Worm (Caenorhabditis elegans) whole organism, L4 larva: Measurements from ENCODE around the gene srz-59.

ENCODE experiments used
- ZK546.5 ChIP-seq, 2 experiments: sonication (generic microtip); optimal IDR thresholded peaks; 2 replicates each; lab custom pipeline; 2017; ENCODE audit warnings: missing biosample characterization in 2 of 2, missing genetic modification characterization in 2 of 2
- aha-1 ChIP-seq: fragments of 150-350 bp; peaks from one replicate; lab custom pipeline; 2014; ENCODE audit warnings: missing biosample characterization, missing genetic modification characterization
- ceh-62 ChIP-seq: sonication (generic microtip); optimal IDR thresholded peaks from 2 replicates; lab custom pipeline; 2017; ENCODE audit warnings: missing biosample characterization, missing genetic modification characterization
- hlh-11 ChIP-seq: fragments of 200-800 bp; sonication (Bioruptor generic); optimal IDR thresholded peaks from 2 replicates; lab custom pipeline; 2018; ENCODE audit warnings: mild to moderate bottlenecking, missing genetic modification characterization, missing compliant biosample characterization
- jun-1 ChIP-seq: fragments of 150-350 bp; optimal IDR thresholded peaks from 2 replicates; lab custom pipeline; 2014; ENCODE audit warnings: missing biosample characterization, missing genetic modification reagents, missing genetic modification characterization
- lin-13 ChIP-seq: fragments of 150-350 bp; optimal IDR thresholded peaks from 2 replicates; lab custom pipeline; 2014; ENCODE audit warnings: missing biosample characterization, missing genetic modification reagents, missing genetic modification characterization
- lin-38 ChIP-seq: fragments of 200-800 bp; sonication (Bioruptor generic); IDR thresholded peaks from 2 replicates; pipeline ENCODE4 v1.3.6; 2022; ENCODE audit warnings: missing genetic modification reagents, missing genetic modification characterization, missing compliant biosample characterization
- unc-62 ChIP-seq, 3 experiments: fragments of 150-350 bp in 1 of 3; sonication (generic microtip); optimal IDR thresholded peaks in 2 of 3; peaks in 1 of 3; 1 replicate in 1 of 3; 2 replicates in 2 of 3; lab custom pipeline; 2014 to 2017; ENCODE audit warnings: missing biosample characterization in 3 of 3, missing genetic modification characterization in 3 of 3, missing genetic modification reagents in 3 of 3, missing genotype in 1 of 3
- zag-1 ChIP-seq: fragments of 150-350 bp; optimal IDR thresholded peaks from 2 replicates; lab custom pipeline; 2014; ENCODE audit warnings: missing biosample characterization, missing genetic modification characterization
- zip-2 ChIP-seq: fragments of 150-350 bp; optimal IDR thresholded peaks from 2 replicates; lab custom pipeline; 2014; ENCODE audit warnings: missing biosample characterization, missing genetic modification characterization

DNA sequence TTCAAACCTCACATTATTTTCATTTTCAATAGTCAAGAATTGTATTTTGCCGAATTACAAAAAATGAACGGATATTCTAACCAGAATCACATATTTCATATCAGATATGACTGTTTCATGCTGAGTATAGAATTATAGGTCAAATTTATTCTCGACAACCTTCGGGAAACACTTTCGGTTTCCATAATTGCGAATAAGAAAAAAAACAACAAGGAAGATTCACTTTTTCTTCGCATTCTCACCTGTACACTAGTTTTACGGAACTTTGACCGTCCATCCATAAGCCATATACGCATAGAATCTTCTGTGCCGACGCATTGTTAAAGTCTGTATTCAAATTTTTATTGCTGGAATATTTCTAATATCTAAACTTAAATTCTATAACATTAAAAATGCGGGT is 13.7 kb downstream of the srz-59 start, which contains the start of gene oac-37:
- no peak for TF ChIP-seq lin-38
- no peak for TF ChIP-seq aha-1 (tag; lab: Kevin White, UChicago)
- TF ChIP-seq jun-1 (tag; lab: Kevin White, UChicago) = no peak
- no peak for TF ChIP-seq ceh-62 (tag; lab: Kevin White, UChicago)
- no peak for TF ChIP-seq zag-1 (tag; lab: Kevin White, UChicago)
- TF ChIP-seq hlh-11 = no peak
- no peak for TF ChIP-seq zip-2 (tag; lab: Kevin White, UChicago)
- no peak for TF ChIP-seq unc-62 (GFP tag; optimal IDR thresholded peaks at IDR 0.05 in 1 of 2; lab: Kevin White, UChicago)
- no peak for TF ChIP-seq unc-62 (tag; optimal IDR thresholded peaks at IDR 0.05; lab: Kevin White, UChicago)
- TF ChIP-seq ZK546.5 (tag; optimal IDR thresholded peaks at IDR 0.05; lab: Kevin White, UChicago) = no peak
- TF ChIP-seq lin-13 = no peak
